Fruit fly (Drosophila melanogaster) whole organism, embryonic: ENCODE data around the gene CG44838.
A peak's percentile ranks its signal among the peaks of the same experiment; 100 is the strongest.

ENCODE experiments used
- Awh ChIP-seq: fragments of 200-800 bp; sonication (Bioruptor generic); IDR thresholded peaks from 2 replicates; pipeline ENCODE4, ENCODE4 v1.3.6; 2022; ENCODE audit warnings: missing biosample characterization, missing genetic modification characterization
- Blimp-1 ChIP-seq: fragments of 200-800 bp; sonication (Bioruptor generic); optimal IDR thresholded peaks from 3 replicates; lab custom pipeline; 2018; ENCODE audit warnings: missing biosample characterization, missing genetic modification characterization, mild to moderate bottlenecking, moderate library complexity, missing genetic modification reagents
- CG10366 ChIP-seq: fragments of 200-800 bp; sonication (Bioruptor generic); IDR thresholded peaks from 2 replicates; pipeline ENCODE4 v1.3.6; 2022; ENCODE audit warnings: missing biosample characterization, missing genetic modification characterization
- CG10565 ChIP-seq: fragments of 200-800 bp; sonication (Bioruptor generic); optimal IDR thresholded peaks from 3 replicates; lab custom pipeline; 2016; ENCODE audit warnings: missing biosample characterization, mild to moderate bottlenecking, missing genetic modification characterization
- CG11093 ChIP-seq: fragments of 200-800 bp; sonication (Bioruptor generic); IDR thresholded peaks from 3 replicates; pipeline ENCODE4 v1.3.6; 2022; ENCODE audit warnings: missing biosample characterization, missing genetic modification characterization
- CG12236 ChIP-seq: fragments of 200-800 bp; sonication (Bioruptor generic); optimal IDR thresholded peaks from 2 replicates; lab custom pipeline; 2016; ENCODE audit warnings: missing biosample characterization, missing genetic modification characterization
- CG14667 ChIP-seq: fragments of 200-800 bp; sonication (Bioruptor generic); IDR thresholded peaks from 2 replicates; pipeline ENCODE4 v1.3.6; 2022; ENCODE audit warnings: missing biosample characterization, missing genetic modification characterization
- CG15011 ChIP-seq: fragments of 200-800 bp; sonication (Bioruptor generic); optimal IDR thresholded peaks from 3 replicates; lab custom pipeline; 2018; ENCODE audit warnings: missing biosample characterization, mild to moderate bottlenecking, missing genetic modification characterization
- CG15073 ChIP-seq: fragments of 200-800 bp; sonication (Bioruptor generic); optimal IDR thresholded peaks from 2 replicates; lab custom pipeline; 2016; ENCODE audit warnings: missing biosample characterization, missing genetic modification characterization
- CG15514 ChIP-seq: fragments of 200-800 bp; sonication (Bioruptor generic); optimal IDR thresholded peaks from 3 replicates; lab custom pipeline; 2017; ENCODE audit warnings: missing biosample characterization, missing genetic modification characterization, mild to moderate bottlenecking, moderate library complexity, missing genetic modification reagents
- CG1602 ChIP-seq: fragments of 200-800 bp; sonication (Bioruptor generic); optimal IDR thresholded peaks from 3 replicates; lab custom pipeline; 2016; ENCODE audit warnings: missing biosample characterization, missing genetic modification characterization
- CG18262 ChIP-seq: fragments of 200-800 bp; optimal IDR thresholded peaks from 3 replicates; lab custom pipeline; 2019; ENCODE audit warnings: missing biosample characterization, mild to moderate bottlenecking, missing genetic modification characterization, moderate library complexity
- CG2116 ChIP-seq: fragments of 200-800 bp; sonication (Bioruptor generic); optimal IDR thresholded peaks from 3 replicates; lab custom pipeline; 2018; ENCODE audit warnings: missing biosample characterization, mild to moderate bottlenecking, missing genetic modification characterization
- CG31365 ChIP-seq: fragments of 200-800 bp; sonication (Bioruptor generic); optimal IDR thresholded peaks from 2 replicates; lab custom pipeline; 2018; ENCODE audit warnings: missing biosample characterization, mild to moderate bottlenecking, missing genetic modification characterization
- CG43689 ChIP-seq: fragments of 200-800 bp; sonication (Bioruptor generic); IDR thresholded peaks from 2 replicates; pipeline ENCODE4 v1.3.6; 2022; ENCODE audit warnings: missing biosample characterization, missing genetic modification characterization
- CG4424 ChIP-seq: fragments of 200-800 bp; sonication (Bioruptor generic); optimal IDR thresholded peaks from 3 replicates; lab custom pipeline; 2016; ENCODE audit warnings: missing biosample characterization, missing genetic modification characterization
- CG4730 ChIP-seq: fragments of 200-800 bp; sonication (Bioruptor generic); IDR thresholded peaks from 2 replicates; pipeline ENCODE4 v1.3.6; 2022; ENCODE audit warnings: missing biosample characterization, missing genetic modification characterization
- CG6272 ChIP-seq: fragments of 200-800 bp; sonication (Bioruptor generic); IDR thresholded peaks from 2 replicates; pipeline ENCODE4 v1.3.6; 2022; ENCODE audit warnings: missing biosample characterization, missing genetic modification characterization
- CG7271 ChIP-seq: fragments of 200-800 bp; sonication (Bioruptor generic); optimal IDR thresholded peaks from 2 replicates; lab custom pipeline; 2018; ENCODE audit warnings: missing biosample characterization, mild to moderate bottlenecking, missing genetic modification characterization, moderate library complexity
- CG8924 ChIP-seq: fragments of 200-800 bp; optimal IDR thresholded peaks from 3 replicates; lab custom pipeline; 2019; ENCODE audit warnings: missing biosample characterization, mild to moderate bottlenecking, missing genetic modification characterization, moderate library complexity
- Camta ChIP-seq: fragments of 200-800 bp; sonication (Bioruptor generic); optimal IDR thresholded peaks from 2 replicates; lab custom pipeline; 2016; ENCODE audit warnings: missing biosample characterization, missing genetic modification characterization
- CrebB ChIP-seq: fragments of 200-800 bp; sonication (Bioruptor generic); optimal IDR thresholded peaks from 3 replicates; lab custom pipeline; 2018; ENCODE audit warnings: missing biosample characterization, mild to moderate bottlenecking, missing genetic modification characterization
- Dek ChIP-seq: fragments of 200-800 bp; sonication (Bioruptor generic); optimal IDR thresholded peaks from 3 replicates; lab custom pipeline; 2019; ENCODE audit warnings: missing biosample characterization, mild to moderate bottlenecking, missing genetic modification characterization, moderate library complexity
- HmgD ChIP-seq: fragments of 200-800 bp; sonication (Bioruptor generic); optimal IDR thresholded peaks from 3 replicates; lab custom pipeline; 2016; ENCODE audit warnings: missing biosample characterization, missing genetic modification characterization
- Hmr ChIP-seq: fragments of 200-800 bp; sonication (Bioruptor generic); optimal IDR thresholded peaks from 3 replicates; lab custom pipeline; 2017; ENCODE audit warnings: mild to moderate bottlenecking, missing biosample characterization, missing genetic modification reagents, missing genetic modification characterization
- Jarid2 ChIP-seq: fragments of 200-800 bp; sonication (Bioruptor generic); optimal IDR thresholded peaks from 3 replicates; lab custom pipeline; 2017; ENCODE audit warnings: mild to moderate bottlenecking, missing biosample characterization, missing genetic modification reagents, missing genetic modification characterization
- Neu2 ChIP-seq: fragments of 200-800 bp; sonication (Bioruptor generic); optimal IDR thresholded peaks from 3 replicates; lab custom pipeline; 2016; ENCODE audit warnings: missing biosample characterization, missing genetic modification characterization, borderline replicate concordance
- Nf-YA ChIP-seq: fragments of 200-800 bp; sonication (Bioruptor generic); IDR thresholded peaks from 2 replicates; pipeline ENCODE4 v1.3.6; 2022; ENCODE audit warnings: missing biosample characterization, missing genetic modification characterization
- Rx ChIP-seq: fragments of 200-800 bp; sonication (Bioruptor generic); IDR thresholded peaks from 2 replicates; pipeline ENCODE4 v1.3.6; 2022; ENCODE audit warnings: missing biosample characterization, missing genetic modification characterization
- Stat92E ChIP-seq, 3 experiments: fragments of >200 bp in 2 of 3; fragments of 200-800 bp in 1 of 3; sonication (Bioruptor generic) in 1 of 3; optimal IDR thresholded peaks; 2 replicates each; lab custom pipeline; 2017 to 2019; ENCODE audit warnings: missing biosample characterization in 3 of 3, missing genetic modification characterization in 3 of 3, mild to moderate bottlenecking in 1 of 3, moderate library complexity in 1 of 3
- Usf ChIP-seq: fragments of 200-800 bp; sonication (Bioruptor generic); optimal IDR thresholded peaks from 2 replicates; lab custom pipeline; 2017; ENCODE audit warnings: missing genotype, missing biosample characterization, missing genetic modification characterization
- Xrp1 ChIP-seq: fragments of 200-800 bp; sonication (Bioruptor generic); IDR thresholded peaks from 2 replicates; pipeline ENCODE4 v1.3.6; 2022; ENCODE audit warnings: missing biosample characterization, missing genetic modification characterization
- ato ChIP-seq: fragments of 200-800 bp; sonication (Bioruptor generic); IDR thresholded peaks from 2 replicates; pipeline ENCODE4 v1.3.6; 2022; ENCODE audit warnings: missing biosample characterization, missing genetic modification characterization; ENCODE audit not compliant: partially characterized antibody
- bigmax ChIP-seq: fragments of 200-800 bp; sonication (Bioruptor generic); optimal IDR thresholded peaks from 2 replicates; lab custom pipeline; 2018; ENCODE audit warnings: missing biosample characterization, mild to moderate bottlenecking, missing genetic modification characterization
- cg ChIP-seq: fragments of 200-800 bp; sonication (Bioruptor generic); optimal IDR thresholded peaks from 3 replicates; lab custom pipeline; 2019; ENCODE audit warnings: missing biosample characterization, mild to moderate bottlenecking, missing genetic modification characterization, moderate library complexity
- corto ChIP-seq: fragments of 200-800 bp; sonication (Bioruptor generic); optimal IDR thresholded peaks from 2 replicates; lab custom pipeline; 2016; ENCODE audit warnings: missing biosample characterization, mild to moderate bottlenecking, missing genetic modification characterization, moderate library complexity
- dysf ChIP-seq: fragments of 200-800 bp; sonication (Bioruptor generic); IDR thresholded peaks from 3 replicates; pipeline ENCODE4 v1.3.6; 2022; ENCODE audit warnings: missing biosample characterization, missing genetic modification characterization
- esg ChIP-seq: fragments of 200-800 bp; sonication (Bioruptor generic); conservative IDR thresholded peaks from 2 replicates; pipeline ENCODE4 v1.3.6; 2022; ENCODE audit warnings: missing biosample characterization, missing genetic modification characterization
- eve ChIP-seq, 2 experiments: fragments of >200 bp; optimal IDR thresholded peaks; 2 replicates each; lab custom pipeline; 2017; ENCODE audit warnings: missing biosample characterization in 2 of 2, missing genetic modification characterization in 2 of 2
- ham ChIP-seq: fragments of 200-800 bp; sonication (Bioruptor generic); IDR thresholded peaks from 2 replicates; pipeline ENCODE4 v1.3.6; 2022; ENCODE audit warnings: missing biosample characterization, missing genetic modification characterization
- kah ChIP-seq: fragments of 200-800 bp; sonication (Bioruptor generic); optimal IDR thresholded peaks from 2 replicates; lab custom pipeline; 2018; ENCODE audit warnings: missing biosample characterization, mild to moderate bottlenecking, missing genetic modification characterization
- kni ChIP-seq: fragments of 200-800 bp; sonication (Bioruptor generic); optimal IDR thresholded peaks from 3 replicates; lab custom pipeline; 2017; ENCODE audit warnings: mild to moderate bottlenecking, missing biosample characterization, missing genetic modification reagents, missing genetic modification characterization
- knrl ChIP-seq: fragments of 200-800 bp; sonication (Bioruptor generic); IDR thresholded peaks from 3 replicates; pipeline ENCODE4 v1.3.6; 2022; ENCODE audit warnings: missing biosample characterization, missing genetic modification characterization; ENCODE audit not compliant: partially characterized antibody
- maf-S ChIP-seq: fragments of 200-800 bp; sonication (Bioruptor generic); optimal IDR thresholded peaks from 2 replicates; lab custom pipeline; 2016; ENCODE audit warnings: missing biosample characterization, missing genetic modification characterization
- mirr ChIP-seq: fragments of 200-800 bp; sonication (Bioruptor generic); optimal IDR thresholded peaks from 3 replicates; lab custom pipeline; 2018; ENCODE audit warnings: missing biosample characterization, mild to moderate bottlenecking, missing genetic modification characterization
- sens ChIP-seq: fragments of 200-800 bp; sonication (Bioruptor generic); peaks from one replicate; lab custom pipeline; 2016; ENCODE audit warnings: missing biosample characterization, missing genetic modification characterization
- zf30C ChIP-seq: fragments of 200-800 bp; sonication (Bioruptor generic); optimal IDR thresholded peaks from 3 replicates; lab custom pipeline; 2018; ENCODE audit warnings: missing biosample characterization, mild to moderate bottlenecking, missing genetic modification characterization
- zfh2 ChIP-seq: fragments of 200-800 bp; sonication (Bioruptor generic); optimal IDR thresholded peaks from 2 replicates; lab custom pipeline; 2016; ENCODE audit warnings: missing biosample characterization, missing genetic modification characterization

Gene CG44838

DNA sequence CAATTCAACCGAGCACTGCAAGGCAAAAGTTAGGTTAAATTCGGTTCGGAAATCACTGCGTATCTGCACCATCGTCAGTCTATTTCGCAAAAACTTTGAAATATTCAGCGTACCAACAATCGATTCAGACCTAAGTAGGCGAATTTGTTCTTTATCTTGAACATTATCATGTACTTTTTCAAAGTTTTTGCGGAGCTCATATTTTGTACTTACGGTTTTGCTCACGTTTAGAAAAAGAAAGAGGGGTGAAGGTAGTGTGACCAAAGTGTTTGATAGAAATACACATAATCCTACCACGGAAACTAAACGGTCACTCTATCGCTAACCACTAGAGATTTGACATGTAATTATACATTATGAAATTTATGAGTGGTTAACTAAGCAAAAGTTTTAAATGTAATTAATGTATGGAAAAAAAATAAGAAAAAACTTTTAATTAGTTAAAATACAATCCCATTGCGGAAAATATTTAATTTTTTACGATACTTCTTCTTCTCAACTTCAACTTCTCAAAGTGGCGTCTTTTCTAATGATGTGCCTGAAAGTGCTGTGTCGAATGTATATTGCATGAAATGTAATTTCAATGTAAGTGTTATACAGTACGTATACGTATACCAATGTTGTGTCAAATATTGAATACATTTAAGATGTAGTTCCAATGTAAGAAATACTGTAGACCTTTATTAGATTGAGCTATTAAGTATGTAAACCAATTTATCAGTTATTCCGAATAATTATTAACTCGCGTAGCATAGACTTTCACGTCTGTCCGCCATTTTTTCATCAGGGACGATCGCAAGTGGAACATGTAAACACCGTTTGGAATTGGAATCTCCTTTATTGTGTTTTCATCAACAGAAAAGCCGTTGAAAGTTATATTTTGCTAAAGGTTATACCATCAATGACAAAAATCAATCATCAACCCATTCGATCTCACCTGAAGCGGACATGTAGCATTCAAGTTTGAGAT is 50.7 kb downstream of the CG44838 start, which contains the start of gene RpS9 (continued):
- TF ChIP-seq Camta (GFP tag; lab: Kevin White, UChicago) (peak; percentile 24), CG11093 (GFP tag; lab: Robert Waterston, UW) (no peak), dysf (no peak; the same call in 2 of the 3 replicates), mirr (GFP tag; lab: Kevin White, UChicago) (peak; percentile 66), Rx (GFP tag; lab: Robert Waterston, UW) (no peak), esg (GFP tag; lab: Robert Waterston, UW) (no peak), zfh2 (GFP tag; lab: Kevin White, UChicago) (no peak), CG4730 (no peak), bigmax (peak; percentile 99), CG14667 (GFP tag; lab: Robert Waterston, UW) (no peak), Usf (GFP tag; lab: Kevin White, UChicago) (no peak), CG15514 (GFP tag; lab: Kevin White, UChicago) (peak; percentile 41), CrebB (tag; lab: Kevin White, UChicago) (peak; percentile 67), CG4424 (GFP tag; lab: Kevin White, UChicago) (no peak), CG12236 (GFP tag; lab: Kevin White, UChicago) (no peak), CG15073 (GFP tag; lab: Kevin White, UChicago) (no peak), Neu2 (GFP tag; lab: Kevin White, UChicago) (no peak), CG7271 (tag; lab: Kevin White, UChicago) (peak; percentile 20), kah (no peak), Awh (no peak), CG18262 (tag; lab: Kevin White, UChicago) (peak; percentile 45), Blimp-1 (GFP tag; lab: Kevin White, UChicago) (no peak), kni (GFP tag; lab: Kevin White, UChicago) (no peak), eve (GFP tag; optimal IDR thresholded peaks at IDR 0.05; lab: Kevin White, UChicago) (peak in 1 of 2 experiments; percentile 59), CG10366 (GFP tag; lab: Robert Waterston, UW) (no peak), CG2116 (GFP tag; lab: Kevin White, UChicago) (peak; percentile 28), ato (GFP tag; lab: Robert Waterston, UW) (no peak), corto (GFP tag; lab: Kevin White, UChicago) (no peak), ham (GFP tag; lab: Robert Waterston, UW) (no peak), CG31365 (tag; lab: Kevin White, UChicago) (peak; percentile 4), Jarid2 (peak; percentile 69), CG6272 (GFP tag; lab: Robert Waterston, UW) (no peak), Nf-YA (GFP tag; lab: Robert Waterston, UW) (no peak), CG43689 (no peak), Hmr (peak; percentile 46), Stat92E (GFP tag; optimal IDR thresholded peaks at IDR 0.05; lab: Kevin White, UChicago) (peak in 1 of 3 experiments; percentile 37), CG15011 (no peak), CG8924 (tag; lab: Kevin White, UChicago) (peak; percentile 19), Dek (tag; lab: Kevin White, UChicago) (no peak), zf30C (GFP tag; lab: Kevin White, UChicago) (no peak), CG10565 (GFP tag; lab: Kevin White, UChicago) (no peak), maf-S (GFP tag; lab: Kevin White, UChicago) (no peak), HmgD (GFP tag; lab: Kevin White, UChicago) (no peak), cg (GFP tag; lab: Kevin White, UChicago) (no peak), knrl (GFP tag; lab: Robert Waterston, UW) (peak; percentile 54; the same call in 1 of the 3 replicates), sens (GFP tag; lab: Kevin White, UChicago) (peak; percentile 87), Xrp1 (GFP tag; lab: Robert Waterston, UW) (0 out of 2 replicates have a peak, but pooled peaks have one; percentile 21), CG1602 (no peak)
